Worm (Caenorhabditis elegans) whole organism, young adult: ENCODE results near the gene H04D03.4.
A peak's percentile ranks its signal among the peaks of the same experiment; 100 is the strongest.

Experiments used
- B0019.2 ChIP-seq: fragments of 200-800 bp; sonication (Bioruptor generic); conservative IDR thresholded peaks from 2 replicates; pipeline ENCODE4 v1.3.6; 2022; ENCODE audit warnings: missing genetic modification reagents, missing genetic modification characterization, missing compliant biosample characterization
- B0035.1 ChIP-seq: sonication (generic microtip); optimal IDR thresholded peaks from 2 replicates; lab custom pipeline; 2016; ENCODE audit warnings: missing genetic modification characterization, mild to moderate bottlenecking, missing compliant biosample characterization, missing genotype, missing genetic modification reagents
- B0336.3 ChIP-seq: fragments of 200-800 bp; sonication (Bioruptor generic); IDR thresholded peaks from 2 replicates; pipeline ENCODE4 v1.3.6; 2022; ENCODE audit warnings: missing genetic modification characterization, missing compliant biosample characterization
- D2030.7 ChIP-seq: fragments of 200-800 bp; sonication (Bioruptor generic); IDR thresholded peaks from 2 replicates; pipeline ENCODE4 v1.3.6; 2022; ENCODE audit warnings: missing genetic modification reagents, missing genetic modification characterization, missing compliant biosample characterization
- F57A8.1 ChIP-seq: fragments of 200-800 bp; sonication (Bioruptor generic); optimal IDR thresholded peaks from 2 replicates; lab custom pipeline; 2018; ENCODE audit warnings: mild to moderate bottlenecking, missing genetic modification characterization, moderate library complexity, missing compliant biosample characterization
- F57C9.4 ChIP-seq: sonication (generic microtip); optimal IDR thresholded peaks from 2 replicates; lab custom pipeline; 2017; ENCODE audit warnings: mild to moderate bottlenecking, missing genetic modification characterization, missing compliant biosample characterization
- K11D2.4 ChIP-seq: fragments of 200-800 bp; sonication (Bioruptor generic); IDR thresholded peaks from 2 replicates; pipeline ENCODE4 v1.3.6; 2022; ENCODE audit warnings: missing genetic modification reagents, missing genetic modification characterization, missing compliant biosample characterization
- K12H6.12 ChIP-seq: fragments of 200-800 bp; sonication (Bioruptor generic); optimal IDR thresholded peaks from 2 replicates; lab custom pipeline; 2018; ENCODE audit warnings: mild to moderate bottlenecking, missing genetic modification characterization, missing compliant biosample characterization
- T07F8.4 ChIP-seq: sonication (generic microtip); optimal IDR thresholded peaks from 2 replicates; lab custom pipeline; 2016; ENCODE audit warnings: mild to moderate bottlenecking, missing genetic modification characterization, moderate library complexity, missing compliant biosample characterization
- Y53F4B.3 ChIP-seq: fragments of 200-800 bp; sonication (Bioruptor generic); IDR thresholded peaks from 2 replicates; pipeline ENCODE4 v1.3.6; 2022; ENCODE audit warnings: missing genetic modification reagents, missing genetic modification characterization, missing compliant biosample characterization
- Y53G8AR.9 ChIP-seq: fragments of 200-800 bp; sonication (Bioruptor generic); conservative IDR thresholded peaks from 2 replicates; pipeline ENCODE4 v1.3.6; 2022; ENCODE audit warnings: missing genetic modification reagents, missing genetic modification characterization, missing compliant biosample characterization
- ZK185.1 ChIP-seq: sonication (generic microtip); optimal IDR thresholded peaks from 2 replicates; lab custom pipeline; 2016; ENCODE audit warnings: mild to moderate bottlenecking, missing genetic modification characterization, missing compliant biosample characterization; ENCODE audit not compliant: poor library complexity, severe bottlenecking
- aptf-3 ChIP-seq: fragments of 200-800 bp; sonication (Bioruptor generic); IDR thresholded peaks from 2 replicates; pipeline ENCODE4 v1.3.6; 2022; ENCODE audit warnings: missing genetic modification characterization, missing compliant biosample characterization
- atf-7 ChIP-seq: sonication (generic microtip); optimal IDR thresholded peaks from 2 replicates; lab custom pipeline; 2017; ENCODE audit warnings: mild to moderate bottlenecking, missing genetic modification characterization, missing compliant biosample characterization
- attf-5 ChIP-seq: fragments of 200-800 bp; sonication (Bioruptor generic); optimal IDR thresholded peaks from 2 replicates; lab custom pipeline; 2018; ENCODE audit warnings: mild to moderate bottlenecking, missing genetic modification characterization, missing compliant biosample characterization
- ceh-79 ChIP-seq: sonication (generic microtip); optimal IDR thresholded peaks from 2 replicates; lab custom pipeline; 2017; ENCODE audit warnings: mild to moderate bottlenecking, missing genetic modification characterization, missing compliant biosample characterization
- ceh-91 ChIP-seq: fragments of 200-800 bp; sonication (Bioruptor generic); IDR thresholded peaks from 2 replicates; pipeline ENCODE4 v1.3.6; 2022; ENCODE audit warnings: missing genetic modification reagents, missing genetic modification characterization, missing compliant biosample characterization
- dpl-1 ChIP-seq: fragments of 150-350 bp; optimal IDR thresholded peaks from 2 replicates; lab custom pipeline; 2014; ENCODE audit warnings: missing biosample characterization, missing genetic modification reagents, missing genetic modification characterization
- egl-18 ChIP-seq: fragments of 200-800 bp; sonication (Bioruptor generic); IDR thresholded peaks from 2 replicates; pipeline ENCODE4 v1.3.6; 2022; ENCODE audit warnings: missing genetic modification reagents, missing genetic modification characterization, missing compliant biosample characterization
- ets-4 ChIP-seq: fragments of 200-800 bp; sonication (Bioruptor generic); optimal IDR thresholded peaks from 2 replicates; lab custom pipeline; 2018; ENCODE audit warnings: mild to moderate bottlenecking, missing genetic modification characterization, missing compliant biosample characterization
- him-1 ChIP-seq: sonication (generic microtip); optimal IDR thresholded peaks from 2 replicates; lab custom pipeline; 2016; ENCODE audit warnings: missing genotype, missing genetic modification reagents, missing genetic modification characterization, missing compliant biosample characterization
- hmg-1.2 ChIP-seq: fragments of 200-800 bp; sonication (Bioruptor generic); IDR thresholded peaks from 2 replicates; pipeline ENCODE4 v1.3.6; 2022; ENCODE audit warnings: missing genetic modification reagents, missing genetic modification characterization, missing compliant biosample characterization
- hmg-20 ChIP-seq: fragments of 200-800 bp; sonication (Bioruptor generic); IDR thresholded peaks from 2 replicates; pipeline ENCODE4 v1.3.6; 2022; ENCODE audit warnings: missing genetic modification reagents, missing genetic modification characterization, missing compliant biosample characterization
- lag-1 ChIP-seq: fragments of 200-800 bp; sonication (Bioruptor generic); IDR thresholded peaks from 2 replicates; pipeline ENCODE4 v1.3.6; 2022; ENCODE audit warnings: missing genetic modification reagents, missing genetic modification characterization, missing compliant biosample characterization
- lin-26 ChIP-seq: fragments of 200-800 bp; sonication (Bioruptor generic); IDR thresholded peaks from 2 replicates; pipeline ENCODE4 v1.3.6; 2022; ENCODE audit warnings: missing genetic modification reagents, missing genetic modification characterization, missing compliant biosample characterization
- lin-40 ChIP-seq: sonication (generic microtip); optimal IDR thresholded peaks from 2 replicates; lab custom pipeline; 2016; ENCODE audit warnings: missing genetic modification characterization, mild to moderate bottlenecking, missing compliant biosample characterization, missing genotype, missing genetic modification reagents
- lin-54 ChIP-seq: fragments of 200-800 bp; sonication (Bioruptor generic); optimal IDR thresholded peaks from 2 replicates; lab custom pipeline; 2018; ENCODE audit warnings: mild to moderate bottlenecking, missing genetic modification characterization, missing compliant biosample characterization
- lir-1 ChIP-seq: fragments of 200-800 bp; sonication (Bioruptor generic); conservative IDR thresholded peaks from 2 replicates; pipeline ENCODE4 v1.3.6; 2022; ENCODE audit warnings: missing genetic modification reagents, missing genetic modification characterization, missing compliant biosample characterization
- madf-3 ChIP-seq: fragments of 200-800 bp; sonication (Bioruptor generic); IDR thresholded peaks from 2 replicates; pipeline ENCODE4 v1.3.6; 2022; ENCODE audit warnings: missing genetic modification reagents, missing genetic modification characterization, missing compliant biosample characterization
- mcd-1 ChIP-seq: fragments of 200-800 bp; sonication (Bioruptor generic); IDR thresholded peaks from 2 replicates; pipeline ENCODE4 v1.3.6; 2022; ENCODE audit warnings: missing genetic modification reagents, missing genetic modification characterization, missing compliant biosample characterization
- mel-28 ChIP-seq: sonication (generic microtip); optimal IDR thresholded peaks from 2 replicates; lab custom pipeline; 2016; ENCODE audit warnings: borderline replicate concordance, mild to moderate bottlenecking, missing genetic modification characterization, missing compliant biosample characterization
- nfyb-1 ChIP-seq: fragments of 200-800 bp; sonication (Bioruptor generic); IDR thresholded peaks from 2 replicates; pipeline ENCODE4 v1.3.6; 2022; ENCODE audit warnings: missing genetic modification reagents, missing genetic modification characterization, missing compliant biosample characterization
- nhr-179 ChIP-seq: sonication (generic microtip); optimal IDR thresholded peaks from 2 replicates; lab custom pipeline; 2016; ENCODE audit warnings: mild to moderate bottlenecking, missing genetic modification characterization, missing compliant biosample characterization
- nhr-90 ChIP-seq: sonication (generic microtip); optimal IDR thresholded peaks from 2 replicates; lab custom pipeline; 2016; ENCODE audit warnings: missing genotype, mild to moderate bottlenecking, missing genetic modification characterization, missing compliant biosample characterization
- pbrm-1 ChIP-seq: fragments of 200-800 bp; sonication (Bioruptor generic); IDR thresholded peaks from 2 replicates; pipeline ENCODE4 v1.3.6; 2022; ENCODE audit warnings: missing genetic modification reagents, missing genetic modification characterization, missing compliant biosample characterization
- rpc-1 ChIP-seq, 2 experiments: fragments of 150-350 bp in 1 of 2; sonication (generic microtip) in 1 of 2; optimal IDR thresholded peaks; 2 replicates each; lab custom pipeline; 2014 to 2018; ENCODE audit warnings: missing biosample characterization in 1 of 2, missing genetic modification characterization in 1 of 2, missing genetic modification reagents in 1 of 2, missing genotype in 1 of 2
- sea-2 ChIP-seq: fragments of 200-800 bp; sonication (Bioruptor generic); IDR thresholded peaks from 2 replicates; pipeline ENCODE4 v1.3.6; 2022; ENCODE audit warnings: missing genetic modification characterization, missing compliant biosample characterization
- snpc-1.1 ChIP-seq: sonication (generic microtip); optimal IDR thresholded peaks from 2 replicates; lab custom pipeline; 2017; ENCODE audit warnings: missing genetic modification characterization, mild to moderate bottlenecking, missing compliant biosample characterization, antibody characterized with exemption, moderate library complexity, missing genotype, missing genetic modification reagents; ENCODE audit not compliant: insufficient read depth
- sptf-2 ChIP-seq: fragments of 200-800 bp; sonication (Bioruptor generic); optimal IDR thresholded peaks from 2 replicates; lab custom pipeline; 2018; ENCODE audit warnings: mild to moderate bottlenecking, missing genetic modification characterization, missing compliant biosample characterization
- unc-130 ChIP-seq: sonication (generic microtip); optimal IDR thresholded peaks from 2 replicates; lab custom pipeline; 2016; ENCODE audit warnings: missing genetic modification reagents, missing genetic modification characterization, missing compliant biosample characterization
- unc-62 ChIP-seq: fragments of 150-350 bp; optimal IDR thresholded peaks from 2 replicates; lab custom pipeline; 2014; ENCODE audit warnings: missing biosample characterization, missing genetic modification reagents, missing genetic modification characterization
- zfh-2 ChIP-seq: fragments of 200-800 bp; sonication (Bioruptor generic); conservative IDR thresholded peaks from 2 replicates; pipeline ENCODE4 v1.3.6; 2022; ENCODE audit warnings: missing genetic modification reagents, missing genetic modification characterization, missing compliant biosample characterization
- ztf-18 ChIP-seq: sonication (generic microtip); optimal IDR thresholded peaks from 2 replicates; lab custom pipeline; 2016; ENCODE audit warnings: missing genotype, mild to moderate bottlenecking, missing genetic modification characterization, missing compliant biosample characterization
- ztf-22 ChIP-seq: fragments of 200-800 bp; sonication (Bioruptor generic); optimal IDR thresholded peaks from 2 replicates; lab custom pipeline; 2018; ENCODE audit warnings: mild to moderate bottlenecking, missing genetic modification characterization, moderate library complexity, missing compliant biosample characterization
- ztf-6 ChIP-seq: fragments of 200-800 bp; sonication (Bioruptor generic); IDR thresholded peaks from 2 replicates; pipeline ENCODE4 v1.3.6; 2022; ENCODE audit warnings: missing genetic modification reagents, missing genetic modification characterization, missing compliant biosample characterization

Gene H04D03.4

ce11 chrIII:10423906-10424305, 27.0 kb downstream of the H04D03.4 start, which contains the start of gene M03C11.6:
TSS of gene M03C11.6 (minus strand) at chrIII:10424006.
- TF ChIP-seq unc-130 (GFP tag; lab: Kevin White, UChicago), result no peak
- no peak for TF ChIP-seq hmg-1.2 (GFP tag; lab: Robert Waterston, UW)
- no peak for TF ChIP-seq nhr-179
- no peak for TF ChIP-seq rpc-1 (optimal IDR thresholded peaks at IDR 0.05; lab: Kevin White, UChicago)
- TF ChIP-seq rpc-1 (tag; optimal IDR thresholded peaks at IDR 0.05; lab: Kevin White, UChicago), result no peak
- no peak for TF ChIP-seq F57C9.4 (tag; lab: Kevin White, UChicago)
- TF ChIP-seq, all 124 proteins: peak for 0

- no peak for TF ChIP-seq F57A8.1 (GFP tag; lab: Kevin White, UChicago)
- TF ChIP-seq mcd-1, result 0 out of 2 replicates have a peak, but pooled peaks have one; percentile 12
- TF ChIP-seq mel-28 (tag; lab: Kevin White, UChicago), result no peak
- TF ChIP-seq ztf-6, result no peak
- peak; percentile 93 for TF ChIP-seq him-1
- TF ChIP-seq atf-7, result peak; percentile 24
- TF ChIP-seq T07F8.4, result no peak
- no peak for TF ChIP-seq D2030.7 (GFP tag; lab: Robert Waterston, UW)
Observed at ce11 chrIII:10421680-10422079, 29.2 kb downstream of the H04D03.4 start.

ce11 chrIII:10415822-10416221, 35.1 kb downstream of the H04D03.4 start, which contains the start of gene ymel-1:
TSS of gene ymel-1 (plus strand) at chrIII:10416139.
- TF ChIP-seq snpc-1.1 (tag; lab: Kevin White, UChicago) (no peak), ZK185.1 (tag; lab: Kevin White, UChicago) (peak; percentile 26), B0336.3 (peak; percentile 51; the same call in 1 of the 2 replicates), egl-18 (GFP tag; lab: Robert Waterston, UW) (no peak), ztf-18 (peak; percentile 25), pbrm-1 (peak; percentile 32; the same call in 1 of the 2 replicates), ceh-91 (GFP tag; lab: Robert Waterston, UW) (no peak), lin-54 (GFP tag; lab: Kevin White, UChicago) (peak; percentile 11), ztf-22 (GFP tag; lab: Kevin White, UChicago) (no peak), unc-62 (GFP tag; lab: Kevin White, UChicago) (no peak), attf-5 (GFP tag; lab: Kevin White, UChicago) (peak; percentile 69), F57C9.4 (tag; lab: Kevin White, UChicago) (no peak), sea-2 (no peak), ets-4 (no peak), ceh-79 (tag; lab: Kevin White, UChicago) (no peak), K12H6.12 (tag; lab: Kevin White, UChicago) (no peak), zfh-2 (no peak), sptf-2 (no peak), Y53F4B.3 (no peak), dpl-1 (GFP tag; lab: Kevin White, UChicago) (no peak), mel-28 (tag; lab: Kevin White, UChicago) (no peak), mcd-1 (peak; percentile 88), nhr-90 (tag; lab: Kevin White, UChicago) (peak; percentile 19), lir-1 (GFP tag; lab: Robert Waterston, UW) (no peak), D2030.7 (GFP tag; lab: Robert Waterston, UW) (no peak), hmg-20 (GFP tag; lab: Robert Waterston, UW) (no peak), B0019.2 (GFP tag; lab: Robert Waterston, UW) (no peak), lin-40 (peak; percentile 20), K11D2.4 (no peak), lin-26 (GFP tag; lab: Robert Waterston, UW) (no peak), aptf-3 (GFP tag; lab: Robert Waterston, UW) (no peak), lag-1 (GFP tag; lab: Robert Waterston, UW) (no peak), nfyb-1 (GFP tag; lab: Robert Waterston, UW) (peak; percentile 58; the same call in 1 of the 2 replicates), Y53G8AR.9 (GFP tag; lab: Robert Waterston, UW) (0 out of 2 replicates have a peak, but pooled peaks have one; percentile 23), B0035.1 (tag; lab: Kevin White, UChicago) (peak; percentile 11), madf-3 (GFP tag; lab: Robert Waterston, UW) (no peak)
